Fruit fly (Drosophila melanogaster): ENCODE measurements around the gene CG15812.

Gene CG15812

DNA sequence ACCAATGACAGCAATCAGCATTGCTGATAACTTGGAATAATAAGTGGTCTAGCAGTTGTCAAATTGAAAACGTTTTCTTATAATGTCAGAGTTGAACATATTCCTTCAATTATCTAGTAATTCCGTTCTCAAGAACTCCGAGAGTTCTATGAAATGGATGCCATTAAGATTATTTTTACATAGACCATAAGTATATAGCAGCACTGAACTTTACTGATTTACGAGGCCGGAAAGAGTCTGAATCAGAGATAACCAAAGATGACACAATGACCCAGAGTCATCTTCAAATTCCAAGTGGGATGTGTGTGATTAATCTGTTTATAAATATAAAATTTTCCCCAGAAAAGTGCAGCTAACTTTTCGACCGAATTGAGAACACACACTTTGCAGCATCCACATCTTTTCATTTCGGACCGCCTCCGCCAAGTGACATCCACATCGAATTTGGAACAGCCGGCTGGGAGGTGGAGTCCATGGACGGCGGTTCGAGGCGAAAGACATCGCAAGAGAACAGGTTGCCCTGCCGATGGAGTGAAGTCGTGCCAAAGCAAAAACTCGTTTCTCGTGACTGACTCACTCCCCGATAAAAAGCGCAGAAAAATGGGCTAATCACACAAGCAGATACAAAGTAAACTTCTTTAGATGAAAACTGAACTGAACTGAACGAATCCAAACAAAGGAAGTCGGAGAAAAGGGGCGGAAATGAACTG is 34.7 kb upstream of the CG15812 start (continued):
- no peak for TF ChIP-seq CG10147 (GFP tag; optimal IDR thresholded peaks at IDR 0.05)
- TF ChIP-seq ato (GFP tag; IDR thresholded peaks at IDR 0.05; ENCODE audit: partially characterized antibody), result no peak
- peak; percentile 19 for TF ChIP-seq sd (tag; optimal IDR thresholded peaks at IDR 0.05)
- TF ChIP-seq zf30C (GFP tag; optimal IDR thresholded peaks at IDR 0.05), result no peak
- TF ChIP-seq CG3281 (GFP tag; optimal IDR thresholded peaks at IDR 0.05), result no peak
- TF ChIP-seq Nf-YC (tag; optimal IDR thresholded peaks at IDR 0.05), result no peak
- TF ChIP-seq Meics (GFP tag; optimal IDR thresholded peaks at IDR 0.05), result no peak
- no peak for TF ChIP-seq CG17385 (GFP tag; optimal IDR thresholded peaks at IDR 0.05)
- TF ChIP-seq Rfx (GFP tag; IDR thresholded peaks at IDR 0.05), result 0 out of 2 replicates have a peak, but pooled peaks have one; percentile 19
- no peak for TF ChIP-seq CG17186 (GFP tag; optimal IDR thresholded peaks at IDR 0.05)
- no peak for TF ChIP-seq CG31388 (GFP tag; optimal IDR thresholded peaks at IDR 0.05)
- no peak for TF ChIP-seq Lhr (GFP tag; optimal IDR thresholded peaks at IDR 0.05)
- no peak for TF ChIP-seq gro (GFP tag; optimal IDR thresholded peaks at IDR 0.05)
- TF ChIP-seq MTF-1 (GFP tag; optimal IDR thresholded peaks at IDR 0.05; ENCODE audit: borderline replicate concordance), result no peak
- no peak for TF ChIP-seq CG2889 (GFP tag; IDR thresholded peaks at IDR 0.05)
- no peak for TF ChIP-seq CG13894 (tag; optimal IDR thresholded peaks at IDR 0.05)
- peak; percentile 37 for TF ChIP-seq Vsx1 (GFP tag; optimal IDR thresholded peaks at IDR 0.05)
- TF ChIP-seq sna (GFP tag; IDR thresholded peaks at IDR 0.05; ENCODE audit: partially characterized antibody), result 0 out of 2 replicates have a peak, but pooled peaks have one; percentile 18
- no peak for TF ChIP-seq dimm (GFP tag; IDR thresholded peaks at IDR 0.05)
- TF ChIP-seq crol (GFP tag; IDR thresholded peaks at IDR 0.05), result no peak
- TF ChIP-seq CG8359 (GFP tag; optimal IDR thresholded peaks at IDR 0.05; ENCODE audit: borderline replicate concordance), result no peak
- TF ChIP-seq B-H1 (GFP tag; IDR thresholded peaks at IDR 0.05), result no peak
- TF ChIP-seq hkb (optimal IDR thresholded peaks at IDR 0.05), result no peak
- TF ChIP-seq hkb (GFP tag; IDR thresholded peaks at IDR 0.05), result 0 out of 2 replicates have a peak, but pooled peaks have one; percentile 15
- no peak for TF ChIP-seq cwo (GFP tag; optimal IDR thresholded peaks at IDR 0.05)
- TF ChIP-seq mirr (GFP tag; optimal IDR thresholded peaks at IDR 0.05), result no peak
- TF ChIP-seq CG18599 (GFP tag; optimal IDR thresholded peaks at IDR 0.05), result no peak
- TF ChIP-seq so (GFP tag; IDR thresholded peaks at IDR 0.05), result 0 out of 3 replicates have a peak, but pooled peaks have one; percentile 40

DNA sequence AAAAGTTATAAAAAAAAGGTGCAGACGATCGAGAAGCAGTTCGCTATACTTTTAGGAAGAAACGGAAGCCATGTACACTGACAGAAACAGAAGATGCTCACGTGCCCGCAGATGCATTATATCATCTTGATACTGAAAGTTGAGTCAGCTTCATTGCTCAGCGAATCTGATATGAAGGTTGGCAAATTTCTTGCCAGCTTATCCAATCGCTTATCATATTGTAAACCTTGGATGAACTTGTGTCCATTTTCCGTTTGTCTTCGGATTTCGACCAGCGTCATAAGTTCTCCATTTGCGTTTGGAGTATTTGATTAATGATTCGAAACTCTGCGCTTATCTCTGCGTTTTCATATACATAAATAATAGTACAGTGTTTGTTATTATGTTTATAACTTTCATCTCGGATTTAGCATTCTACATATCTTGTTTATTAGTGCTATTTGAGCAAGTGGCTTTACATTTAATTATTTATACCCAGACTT is 34.1 kb upstream of the CG15812 start:
- TF ChIP-seq gcm2 (GFP tag; optimal IDR thresholded peaks at IDR 0.05), result no peak
- TF ChIP-seq scrt (GFP tag; optimal IDR thresholded peaks at IDR 0.05), result no peak
- TF ChIP-seq CG14860 (GFP tag; IDR thresholded peaks at IDR 0.05; ENCODE audit: partially characterized antibody), result no peak
- TF ChIP-seq Sry-δ (GFP tag; optimal IDR thresholded peaks at IDR 0.05), result no peak
- TF ChIP-seq CG10565 (GFP tag; optimal IDR thresholded peaks at IDR 0.05), result no peak
- no peak for TF ChIP-seq HHEX (GFP tag; optimal IDR thresholded peaks at IDR 0.05)
- TF ChIP-seq H15 (GFP tag; IDR thresholded peaks at IDR 0.05), result no peak
- TF ChIP-seq mirr (GFP tag; optimal IDR thresholded peaks at IDR 0.05), result no peak
- TF ChIP-seq bbx (GFP tag; IDR thresholded peaks at IDR 0.05; ENCODE audit: partially characterized antibody), result no peak
- no peak for TF ChIP-seq CoRest (tag; optimal IDR thresholded peaks at IDR 0.05)
- TF ChIP-seq Sox102F (GFP tag; optimal IDR thresholded peaks at IDR 0.05), result peak; percentile 3
- TF ChIP-seq pfk (GFP tag; optimal IDR thresholded peaks at IDR 0.05), result no peak
- TF ChIP-seq tap (tag; optimal IDR thresholded peaks at IDR 0.05), result no peak
- TF ChIP-seq TFAM (GFP tag; optimal IDR thresholded peaks at IDR 0.05), result no peak
- peak; percentile 47 for TF ChIP-seq sens (GFP tag)
- TF ChIP-seq Taf1 (GFP tag; IDR thresholded peaks at IDR 0.05), result no peak
- TF ChIP-seq ab (GFP tag; optimal IDR thresholded peaks at IDR 0.05), result no peak
- TF ChIP-seq Pdp1 (GFP tag; optimal IDR thresholded peaks at IDR 0.05), result peak in 1 of 2 experiments; percentile 39
- TF ChIP-seq CG12391 (tag; optimal IDR thresholded peaks at IDR 0.05), result no peak
- peak; percentile 61 for TF ChIP-seq Med (GFP tag)
